Fruit fly (Drosophila melanogaster) whole organism, pupa: Measurements from ENCODE around the gene CG8916.

Experiments
- CG10348 ChIP-seq: fragments of 200-800 bp; sonication (Bioruptor generic); IDR thresholded peaks from 2 replicates; pipeline ENCODE4 v1.3.6; 2022; ENCODE audit warnings: missing biosample characterization, missing genetic modification characterization
- CG12605 ChIP-seq: fragments of 200-800 bp; sonication (Bioruptor generic); IDR thresholded peaks from 2 replicates; pipeline ENCODE4 v1.3.6; 2022; ENCODE audit warnings: missing biosample characterization, missing genetic modification characterization
- CG14655 ChIP-seq: fragments of 200-800 bp; sonication (Bioruptor generic); optimal IDR thresholded peaks from 3 replicates; lab custom pipeline; 2017; ENCODE audit warnings: mild to moderate bottlenecking, missing biosample characterization, missing genetic modification reagents, missing genetic modification characterization
- CG15710 ChIP-seq: fragments of 200-800 bp; sonication (Bioruptor generic); optimal IDR thresholded peaks from 2 replicates; lab custom pipeline; 2018; ENCODE audit warnings: missing biosample characterization, mild to moderate bottlenecking, missing genetic modification characterization, moderate library complexity
- CG17806 ChIP-seq: fragments of 200-800 bp; sonication (Bioruptor generic); optimal IDR thresholded peaks from 2 replicates; lab custom pipeline; 2018; ENCODE audit warnings: missing biosample characterization, mild to moderate bottlenecking, missing genetic modification characterization, moderate library complexity
- CG32121 ChIP-seq: fragments of 200-800 bp; sonication (Bioruptor generic); IDR thresholded peaks from 2 replicates; pipeline ENCODE4 v1.3.6; 2022; ENCODE audit warnings: missing biosample characterization, missing genetic modification characterization
- CG34367 ChIP-seq: fragments of 200-800 bp; sonication (Bioruptor generic); optimal IDR thresholded peaks from 2 replicates; lab custom pipeline; 2018; ENCODE audit warnings: missing biosample characterization, mild to moderate bottlenecking, missing genetic modification characterization
- CG4496 ChIP-seq: fragments of 200-800 bp; sonication (Bioruptor generic); IDR thresholded peaks from 3 replicates; pipeline ENCODE4 v1.3.6; 2022; ENCODE audit warnings: missing biosample characterization, missing genetic modification characterization
- CG9948 ChIP-seq: fragments of 200-800 bp; sonication (Bioruptor generic); optimal IDR thresholded peaks from 2 replicates; lab custom pipeline; 2018; ENCODE audit warnings: missing biosample characterization, mild to moderate bottlenecking, missing genetic modification characterization, moderate library complexity
- EcR ChIP-seq: fragments of 200-800 bp; sonication (Bioruptor generic); optimal IDR thresholded peaks from 3 replicates; lab custom pipeline; 2019; ENCODE audit warnings: missing biosample characterization, missing genetic modification characterization, mild to moderate bottlenecking, moderate library complexity, missing genetic modification reagents
- Ets98B ChIP-seq: fragments of 200-800 bp; sonication (Bioruptor generic); IDR thresholded peaks from 2 replicates; pipeline ENCODE4 v1.3.6; 2022; ENCODE audit warnings: missing biosample characterization, missing genetic modification characterization
- Snoo ChIP-seq: fragments of 200-800 bp; sonication (Bioruptor generic); optimal IDR thresholded peaks from 3 replicates; lab custom pipeline; 2017; ENCODE audit warnings: missing biosample characterization, mild to moderate bottlenecking, missing genetic modification characterization, inconsistent platforms

DNA sequence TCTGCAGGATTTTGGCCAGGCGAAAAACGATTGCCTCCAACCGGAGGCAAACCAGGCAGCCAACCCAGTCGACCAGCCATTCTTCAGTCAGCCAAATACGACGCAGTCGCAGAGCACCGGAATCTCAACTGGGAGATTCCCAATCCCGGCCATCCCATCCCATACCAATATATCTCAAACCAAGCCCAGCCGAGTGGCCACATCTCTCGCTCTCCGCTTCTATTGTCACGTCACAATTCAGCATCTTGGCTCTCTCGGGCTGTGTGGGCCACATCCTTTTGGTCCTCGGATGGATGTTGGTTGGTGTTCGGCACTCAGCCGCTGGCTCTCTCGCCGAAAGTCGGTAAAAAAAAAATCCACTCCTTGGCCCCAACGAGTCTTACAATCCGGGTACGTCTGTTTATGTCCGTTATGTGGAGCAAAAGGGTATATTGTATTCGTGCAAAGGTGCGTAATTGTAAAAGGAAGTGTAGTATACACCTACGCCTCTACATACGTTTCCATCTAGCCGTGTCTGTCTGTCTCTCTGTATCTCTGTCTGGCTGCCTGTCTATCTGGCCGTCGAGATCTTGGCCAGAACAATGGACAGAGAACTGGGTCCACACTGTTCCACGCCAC is 51.5 kb downstream of the CG8916 start, which contains the start of gene mmd:
- TF ChIP-seq CG12605 (GFP tag; lab: Robert Waterston, UW): no peak
- no peak for TF ChIP-seq CG15710 (tag; lab: Kevin White, UChicago)
- no peak for TF ChIP-seq CG32121 (GFP tag; lab: Robert Waterston, UW)
- no peak for TF ChIP-seq CG10348 (GFP tag; lab: Robert Waterston, UW)
- no peak for TF ChIP-seq Ets98B (GFP tag; lab: Robert Waterston, UW)
- no peak for TF ChIP-seq EcR (GFP tag; lab: Kevin White, UChicago)
- TF ChIP-seq CG4496 (GFP tag; lab: Robert Waterston, UW): no peak
- no peak for TF ChIP-seq CG34367
- TF ChIP-seq Snoo: no peak
- TF ChIP-seq CG17806: no peak
- TF ChIP-seq CG14655 (GFP tag; lab: Kevin White, UChicago): no peak
- no peak for TF ChIP-seq CG9948
